Worm (Caenorhabditis elegans) whole organism, L2 larva: ENCODE data around the gene R02D5.1.

Experiments
- F13H6.1 ChIP-seq: sonication (generic microtip); optimal IDR thresholded peaks from 2 replicates; lab custom pipeline; 2016; ENCODE audit warnings: missing genetic modification characterization, missing compliant biosample characterization
- R02D3.7 ChIP-seq: fragments of 150-350 bp; optimal IDR thresholded peaks from 2 replicates; lab custom pipeline; 2014; ENCODE audit warnings: missing biosample characterization, missing genetic modification characterization
- alr-1 ChIP-seq: fragments of 150-350 bp; optimal IDR thresholded peaks from 2 replicates; lab custom pipeline; 2014; ENCODE audit warnings: missing biosample characterization, missing genetic modification characterization
- ceh-82 ChIP-seq: fragments of 150-350 bp; optimal IDR thresholded peaks from 2 replicates; lab custom pipeline; 2014; ENCODE audit warnings: missing biosample characterization, missing genetic modification characterization
- elt-3 ChIP-seq: sonication (generic microtip); optimal IDR thresholded peaks from 2 replicates; lab custom pipeline; 2017; ENCODE audit warnings: missing biosample characterization, missing genetic modification characterization
- fos-1 ChIP-seq: fragments of 150-350 bp; optimal IDR thresholded peaks from 2 replicates; lab custom pipeline; 2014; ENCODE audit warnings: missing biosample characterization, missing genetic modification characterization
- lsy-2 ChIP-seq, 2 experiments: fragments of 150-350 bp in 1 of 2; sonication (generic microtip) in 1 of 2; optimal IDR thresholded peaks; 2 replicates each; lab custom pipeline; 2014 to 2017; ENCODE audit warnings: missing biosample characterization in 2 of 2, missing genetic modification characterization in 2 of 2
- mab-5 ChIP-seq: fragments of 150-350 bp; optimal IDR thresholded peaks from 2 replicates; lab custom pipeline; 2014; ENCODE audit warnings: missing biosample characterization, missing genetic modification characterization
- nhr-11 ChIP-seq: fragments of 150-350 bp; optimal IDR thresholded peaks from 2 replicates; lab custom pipeline; 2014; ENCODE audit warnings: missing biosample characterization, missing genetic modification characterization
- nhr-12 ChIP-seq: fragments of 150-350 bp; optimal IDR thresholded peaks from 2 replicates; lab custom pipeline; 2014; ENCODE audit warnings: missing biosample characterization, missing genetic modification characterization
- nhr-237 ChIP-seq: fragments of 150-350 bp; optimal IDR thresholded peaks from 2 replicates; lab custom pipeline; 2014; ENCODE audit warnings: missing biosample characterization, missing genetic modification characterization
- nhr-6 ChIP-seq: fragments of 150-350 bp; optimal IDR thresholded peaks from 2 replicates; lab custom pipeline; 2014; ENCODE audit warnings: missing biosample characterization, missing genetic modification characterization
- sma-9 ChIP-seq, 2 experiments: fragments of 150-350 bp in 1 of 2; sonication (generic microtip) in 1 of 2; optimal IDR thresholded peaks; 2 replicates each; lab custom pipeline; 2014 to 2016; ENCODE audit warnings: missing genetic modification characterization in 2 of 2, mild to moderate bottlenecking in 1 of 2, missing biosample characterization in 1 of 2, missing compliant biosample characterization in 1 of 2, missing genetic modification reagents in 1 of 2, moderate library complexity in 1 of 2
- zag-1 ChIP-seq: fragments of 150-350 bp; optimal IDR thresholded peaks from 2 replicates; lab custom pipeline; 2014; ENCODE audit warnings: missing biosample characterization, missing genetic modification characterization

- no peak for TF ChIP-seq F13H6.1 (tag; lab: Kevin White, UChicago)
- no peak for TF ChIP-seq nhr-11 (tag; lab: Kevin White, UChicago)
- no peak for TF ChIP-seq R02D3.7 (tag; lab: Kevin White, UChicago)
- TF ChIP-seq mab-5 = no peak
- no peak for TF ChIP-seq lsy-2 (tag; optimal IDR thresholded peaks at IDR 0.05; lab: Kevin White, UChicago)
- TF ChIP-seq elt-3 = no peak
- no peak for TF ChIP-seq nhr-237
- TF ChIP-seq alr-1 (tag; lab: Kevin White, UChicago) = no peak
- no peak for TF ChIP-seq nhr-6 (tag; lab: Kevin White, UChicago)
- no peak for TF ChIP-seq nhr-12
- TF ChIP-seq sma-9 (GFP tag; optimal IDR thresholded peaks at IDR 0.05; lab: Kevin White, UChicago) = no peak
- TF ChIP-seq sma-9 (tag; optimal IDR thresholded peaks at IDR 0.05; lab: Kevin White, UChicago) = no peak
- TF ChIP-seq fos-1 (tag; lab: Kevin White, UChicago) = no peak
- no peak for TF ChIP-seq zag-1 (tag; lab: Kevin White, UChicago)
- TF ChIP-seq ceh-82 (tag; lab: Kevin White, UChicago) = no peak
Observed at ce11 chrV:14472229-14472628, 35.8 kb upstream of the R02D5.1 start, which contains the start of gene clec-227.
